In genomic region chrIII:2313985-2314494, ce11 we compare ENCODE assay signal across 1 worm cellular context.
TF ChIP-seq lines count a peak whose summit lies in the region.

TSS of gene fbxa-66 (minus strand) at chrIII:2314035.
TSS of gene iffb-1 (plus strand) at chrIII:2314436.

TF ChIP-seq in whole organism, L1 larva, 84 proteins besides CTCF, POLR2A, EP300 and RAD21 (continued from another document):
- TF ChIP-seq efl-1 (optimal IDR thresholded peaks at IDR 0.05; lab: Kevin White, UChicago) (peak; percentile 42 to 62), efl-1 (GFP tag; optimal IDR thresholded peaks at IDR 0.05 in 1 of 2; lab: Kevin White, UChicago) (peak; percentile 65 to 95), unc-30 (tag; optimal IDR thresholded peaks at IDR 0.05; lab: Kevin White, UChicago) (no peak), fkh-4 (tag; optimal IDR thresholded peaks at IDR 0.05; lab: Kevin White, UChicago; ENCODE audit: borderline replicate concordance) (no peak), unc-62 (GFP tag; optimal IDR thresholded peaks at IDR 0.05; lab: Kevin White, UChicago) (no peak), dpl-1 (GFP tag; optimal IDR thresholded peaks at IDR 0.05; lab: Kevin White, UChicago) (peak; percentile 25 to 70 (median 55)), F16B12.6 (tag; optimal IDR thresholded peaks at IDR 0.05; lab: Kevin White, UChicago) (peak; percentile 85), lin-39 (tag; optimal IDR thresholded peaks at IDR 0.05; lab: Kevin White, UChicago) (no peak), ceh-82 (tag; optimal IDR thresholded peaks at IDR 0.05; lab: Kevin White, UChicago) (peak in 1 of 3 experiments; percentile 30), isw-1 (GFP tag; IDR thresholded peaks at IDR 0.05; lab: Robert Waterston, UW) (0 out of 2 replicates have a peak, but pooled peaks have one; percentile 4)
